Worm (Caenorhabditis elegans): ENCODE data around the gene Y17G9B.5.

ce11 chrIV:4723687-4724086, 26.4 kb upstream of the Y17G9B.5 start:
- TF ChIP-seq che-1 (tag; optimal IDR thresholded peaks at IDR 0.05) (no peak), sox-2 (GFP tag; IDR thresholded peaks at IDR 0.05) (no peak), hlh-8 (tag; optimal IDR thresholded peaks at IDR 0.05) (no peak), hlh-6 (tag; optimal IDR thresholded peaks at IDR 0.05) (no peak), dve-1 (tag; optimal IDR thresholded peaks at IDR 0.05) (no peak), Y22D7AL.16 (tag; optimal IDR thresholded peaks at IDR 0.05) (no peak), pax-1 (tag; optimal IDR thresholded peaks at IDR 0.05) (no peak)

Measured in whole organism, late embryonic.